Worm (Caenorhabditis elegans): Measurements from ENCODE around the gene F22H10.11.

- TF ChIP-seq unc-39 (tag; optimal IDR thresholded peaks at IDR 0.05): no peak
- no peak for TF ChIP-seq fkh-10 (GFP tag; optimal IDR thresholded peaks at IDR 0.05)
Measured at ce11 chrX:16737478-16737877, 49.6 kb upstream of the F22H10.11 start.

Data from whole organism, L3 larva.